Worm (Caenorhabditis elegans) whole organism, L4/young adult: ENCODE results near the gene lrr-1.
A peak's percentile ranks its signal among the peaks of the same experiment; 100 is the strongest.

Source experiments
- W03F9.2 ChIP-seq: fragments of 150-350 bp; optimal IDR thresholded peaks from 2 replicates; lab custom pipeline; 2014; ENCODE audit warnings: missing biosample characterization, missing genetic modification characterization
- dao-5 ChIP-seq: sonication (generic microtip); optimal IDR thresholded peaks from 2 replicates; lab custom pipeline; 2016; ENCODE audit warnings: missing genotype, missing genetic modification characterization, moderate library complexity, missing compliant biosample characterization
- him-1 ChIP-seq: sonication (generic microtip); optimal IDR thresholded peaks from 2 replicates; lab custom pipeline; 2016; ENCODE audit warnings: missing genotype, missing genetic modification reagents, missing genetic modification characterization, missing compliant biosample characterization

lrr-1 gene

ce11 chrII:4999122-4999521, 37.1 kb downstream of the lrr-1 start, which contains the start of gene citk-2:
Gene citk-2, plus strand, starts transcription at chrII:4999520.
- TF ChIP-seq him-1 (tag; lab: Kevin White, UChicago) (no peak), W03F9.2 (tag; lab: Kevin White, UChicago) (no peak), dao-5 (tag; lab: Kevin White, UChicago) (no peak)

- TF ChIP-seq him-1 (tag; lab: Kevin White, UChicago) = no peak
Observed at ce11 chrII:4998657-4999056, 37.6 kb downstream of the lrr-1 start, which contains the start of gene F59A6.11. Gene F59A6.11, minus strand, starts transcription at chrII:4998757.

- TF ChIP-seq W03F9.2 (tag; lab: Kevin White, UChicago) = no peak
- TF ChIP-seq dao-5 (tag; lab: Kevin White, UChicago) = no peak
- no peak for TF ChIP-seq him-1 (tag; lab: Kevin White, UChicago)
Observed at ce11 chrII:4994939-4995338, 41.3 kb downstream of the lrr-1 start, which contains the start of gene rnh-1.0. Gene rnh-1.0, plus strand, starts transcription at chrII:4995327.

- TF ChIP-seq dao-5 (tag; lab: Kevin White, UChicago) = no peak
- peak; percentile 33 for TF ChIP-seq W03F9.2 (tag; lab: Kevin White, UChicago)
- no peak for TF ChIP-seq him-1 (tag; lab: Kevin White, UChicago)
Observed at ce11 chrII:4993530-4994192, 42.6 kb downstream of the lrr-1 start, which contains the start of the genes eif-1 and vps-24. Gene eif-1, minus strand, starts transcription at chrII:4993580. Gene vps-24, plus strand, starts transcription at chrII:4993998.

ce11 chrII:4992977-4993376, 43.3 kb downstream of the lrr-1 start, which contains the start of gene pigb-1:
Gene pigb-1, minus strand, starts transcription at chrII:4993077.
- no peak for TF ChIP-seq W03F9.2 (tag; lab: Kevin White, UChicago)
- TF ChIP-seq dao-5 (tag; lab: Kevin White, UChicago) = no peak

- TF ChIP-seq dao-5 (tag; lab: Kevin White, UChicago) (no peak), W03F9.2 (tag; lab: Kevin White, UChicago) (no peak), him-1 (tag; lab: Kevin White, UChicago) (no peak)
Observed at ce11 chrII:4989802-4990201, 46.4 kb downstream of the lrr-1 start, which contains the start of gene T27F7.12. Gene T27F7.12, plus strand, starts transcription at chrII:4990102.

ce11 chrII:4987257-4987656, 49.0 kb downstream of the lrr-1 start:
- TF ChIP-seq dao-5 (tag; lab: Kevin White, UChicago) (no peak), W03F9.2 (tag; lab: Kevin White, UChicago) (no peak), him-1 (tag; lab: Kevin White, UChicago) (no peak)

ce11 chrII:4986664-4987063, 49.6 kb downstream of the lrr-1 start:
- TF ChIP-seq dao-5 (tag; lab: Kevin White, UChicago) (no peak), him-1 (tag; lab: Kevin White, UChicago) (no peak), W03F9.2 (tag; lab: Kevin White, UChicago) (no peak)

- TF ChIP-seq dao-5 (tag; lab: Kevin White, UChicago) = no peak
- TF ChIP-seq W03F9.2 (tag; lab: Kevin White, UChicago) = no peak
- TF ChIP-seq him-1 (tag; lab: Kevin White, UChicago) = no peak
Observed at ce11 chrII:4985961-4986503, 50.2 kb downstream of the lrr-1 start.

ce11 chrII:4984151-4984550, 52.1 kb downstream of the lrr-1 start:
- no peak for TF ChIP-seq dao-5 (tag; lab: Kevin White, UChicago)
- no peak for TF ChIP-seq W03F9.2 (tag; lab: Kevin White, UChicago)
- no peak for TF ChIP-seq him-1 (tag; lab: Kevin White, UChicago)
